Fruit fly (Drosophila melanogaster): ENCODE results near the gene Ets96B.

Gene Ets96B

dm6 chr3R:24829887-24830351 lies 42.1 kb downstream of the Ets96B start, which contains the start of the genes Kaz and CG43273 (continued):
- TF ChIP-seq CG17912 (GFP tag; optimal IDR thresholded peaks at IDR 0.05) (no peak), bab2 (GFP tag; optimal IDR thresholded peaks at IDR 0.05) (no peak), CG7839 (tag; optimal IDR thresholded peaks at IDR 0.05) (no peak), CG8388 (GFP tag; optimal IDR thresholded peaks at IDR 0.05) (no peak), CG13123 (GFP tag; optimal IDR thresholded peaks at IDR 0.05) (no peak), Adf1 (GFP tag; IDR thresholded peaks at IDR 0.05) (no peak), dan (GFP tag; IDR thresholded peaks at IDR 0.05) (no peak), Hand (GFP tag; optimal IDR thresholded peaks at IDR 0.05) (no peak), tup (GFP tag; optimal IDR thresholded peaks at IDR 0.05) (no peak), chn (GFP tag; optimal IDR thresholded peaks at IDR 0.05) (peak; percentile 17), Hmr (GFP tag; optimal IDR thresholded peaks at IDR 0.05) (peak; percentile 42), psq (GFP tag; optimal IDR thresholded peaks at IDR 0.05) (peak; percentile 43), tap (tag; optimal IDR thresholded peaks at IDR 0.05) (no peak), Nf-YB (GFP tag; optimal IDR thresholded peaks at IDR 0.05) (no peak), CG18764 (GFP tag; optimal IDR thresholded peaks at IDR 0.05) (no peak), cg (GFP tag; optimal IDR thresholded peaks at IDR 0.05) (no peak), CG15269 (tag; optimal IDR thresholded peaks at IDR 0.05) (no peak), CG18011 (GFP tag; optimal IDR thresholded peaks at IDR 0.05) (peak; percentile 57), CG2712 (tag; optimal IDR thresholded peaks at IDR 0.05) (peak; percentile 70), lmd (GFP tag; IDR thresholded peaks at IDR 0.05) (peak; percentile 34; the same call in 1 of the 2 replicates), wek (GFP tag; optimal IDR thresholded peaks at IDR 0.05) (no peak), CG15601 (tag; optimal IDR thresholded peaks at IDR 0.05) (peak; percentile 43), pzg (GFP tag; optimal IDR thresholded peaks at IDR 0.05) (peak; percentile 35), CG18476 (GFP tag; optimal IDR thresholded peaks at IDR 0.05) (peak; percentile 31), caup (GFP tag; optimal IDR thresholded peaks at IDR 0.05; ENCODE audit: severe bottlenecking) (no peak), CG13775 (GFP tag; optimal IDR thresholded peaks at IDR 0.05) (peak; percentile 66), CG4854 (GFP tag; optimal IDR thresholded peaks at IDR 0.05) (no peak), CG12942 (GFP tag; optimal IDR thresholded peaks at IDR 0.05) (peak; percentile 40), CG8924 (tag; optimal IDR thresholded peaks at IDR 0.05) (peak; percentile 74), CG5180 (GFP tag; optimal IDR thresholded peaks at IDR 0.05) (no peak), CG18619 (GFP tag; optimal IDR thresholded peaks at IDR 0.05) (peak; percentile 36), klu (GFP tag; IDR thresholded peaks at IDR 0.05) (peak; percentile 30; the same call in 1 of the 2 replicates), br (optimal IDR thresholded peaks at IDR 0.05) (no peak), CG3838 (GFP tag; optimal IDR thresholded peaks at IDR 0.05) (peak; percentile 8), CG4328 (GFP tag; optimal IDR thresholded peaks at IDR 0.05) (peak; percentile 23), CG10366 (GFP tag; IDR thresholded peaks at IDR 0.05) (peak; percentile 49; the same call in 1 of the 2 replicates), Doc2 (GFP tag; IDR thresholded peaks at IDR 0.05) (no peak), eyg (GFP tag; optimal IDR thresholded peaks at IDR 0.05) (no peak), CG13296 (GFP tag; optimal IDR thresholded peaks at IDR 0.05) (no peak), CG11093 (GFP tag; IDR thresholded peaks at IDR 0.05) (no peak), az2 (GFP tag; optimal IDR thresholded peaks at IDR 0.05) (peak; percentile 55), pros (GFP tag; optimal IDR thresholded peaks at IDR 0.05) (no peak), CG33557 (GFP tag; optimal IDR thresholded peaks at IDR 0.05) (peak; percentile 55), ac (GFP tag; optimal IDR thresholded peaks at IDR 0.05) (no peak), esg (GFP tag; conservative IDR thresholded peaks at IDR 0.05) (peak; percentile 25; the same call in 1 of the 2 replicates), fd3F (GFP tag; optimal IDR thresholded peaks at IDR 0.05) (peak; percentile 33), Hr78 (GFP tag; optimal IDR thresholded peaks at IDR 0.05) (no peak), mam (GFP tag; optimal IDR thresholded peaks at IDR 0.05) (peak; percentile 12), CG9932 (GFP tag; IDR thresholded peaks at IDR 0.05) (peak; percentile 78), CG32767 (GFP tag; IDR thresholded peaks at IDR 0.05) (no peak; the same call in 1 of the 2 replicates)
